Fruit fly (Drosophila melanogaster) whole organism, embryonic: Measurements from ENCODE around the gene CG15922.

Source experiments
- Asciz ChIP-seq: fragments of 200-800 bp; sonication (Bioruptor generic); optimal IDR thresholded peaks from 2 replicates; lab custom pipeline; 2017; ENCODE audit warnings: missing biosample characterization, mild to moderate bottlenecking, missing genetic modification characterization, missing genetic modification reagents
- Atf3 ChIP-seq: fragments of 200-800 bp; sonication (Bioruptor generic); optimal IDR thresholded peaks from 3 replicates; lab custom pipeline; 2016; ENCODE audit warnings: missing biosample characterization, missing genetic modification characterization
- Awh ChIP-seq: fragments of 200-800 bp; sonication (Bioruptor generic); IDR thresholded peaks from 2 replicates; pipeline ENCODE4, ENCODE4 v1.3.6; 2022; ENCODE audit warnings: missing biosample characterization, missing genetic modification characterization
- CG11085 ChIP-seq: fragments of 200-800 bp; sonication (Bioruptor generic); IDR thresholded peaks from 2 replicates; pipeline ENCODE4 v1.3.6; 2022; ENCODE audit warnings: missing biosample characterization, missing genetic modification characterization
- CG11247 ChIP-seq: fragments of 200-800 bp; sonication (Bioruptor generic); IDR thresholded peaks from 2 replicates; pipeline ENCODE4 v1.3.6; 2022; ENCODE audit warnings: missing biosample characterization, missing genetic modification characterization
- CG15514 ChIP-seq: fragments of 200-800 bp; sonication (Bioruptor generic); optimal IDR thresholded peaks from 3 replicates; lab custom pipeline; 2017; ENCODE audit warnings: missing biosample characterization, missing genetic modification characterization, mild to moderate bottlenecking, moderate library complexity, missing genetic modification reagents
- CG1603 ChIP-seq: fragments of 200-800 bp; sonication (Bioruptor generic); optimal IDR thresholded peaks from 2 replicates; lab custom pipeline; 2019; ENCODE audit warnings: missing biosample characterization, mild to moderate bottlenecking, missing genetic modification characterization, moderate library complexity
- CG16863 ChIP-seq: fragments of 200-800 bp; sonication (Bioruptor generic); optimal IDR thresholded peaks from 3 replicates; lab custom pipeline; 2016; ENCODE audit warnings: missing biosample characterization, missing genetic modification characterization
- CG17612 ChIP-seq: fragments of 200-800 bp; sonication (Bioruptor generic); IDR thresholded peaks from 2 replicates; pipeline ENCODE4 v1.3.6; 2022; ENCODE audit warnings: missing biosample characterization, missing genetic modification characterization
- CG17802 ChIP-seq: fragments of 200-800 bp; sonication (Bioruptor generic); optimal IDR thresholded peaks from 2 replicates; lab custom pipeline; 2018; ENCODE audit warnings: missing biosample characterization, mild to moderate bottlenecking, missing genetic modification characterization, moderate library complexity
- CG2202 ChIP-seq: fragments of 200-800 bp; sonication (Bioruptor generic); optimal IDR thresholded peaks from 2 replicates; lab custom pipeline; 2018; ENCODE audit warnings: missing biosample characterization, mild to moderate bottlenecking, missing genetic modification characterization
- CG2678 ChIP-seq: fragments of 200-800 bp; sonication (Bioruptor generic); optimal IDR thresholded peaks from 3 replicates; lab custom pipeline; 2019; ENCODE audit warnings: missing biosample characterization, mild to moderate bottlenecking, missing genetic modification characterization, moderate library complexity
- CG31365 ChIP-seq: fragments of 200-800 bp; sonication (Bioruptor generic); optimal IDR thresholded peaks from 2 replicates; lab custom pipeline; 2018; ENCODE audit warnings: missing biosample characterization, mild to moderate bottlenecking, missing genetic modification characterization
- CG33213 ChIP-seq: fragments of 200-800 bp; sonication (Bioruptor generic); optimal IDR thresholded peaks from 3 replicates; lab custom pipeline; 2016; ENCODE audit warnings: missing biosample characterization, missing genetic modification characterization
- CG34376 ChIP-seq: fragments of 200-800 bp; sonication (Bioruptor generic); optimal IDR thresholded peaks from 2 replicates; lab custom pipeline; 2018; ENCODE audit warnings: missing biosample characterization, mild to moderate bottlenecking, missing genetic modification characterization
- CG6272 ChIP-seq: fragments of 200-800 bp; sonication (Bioruptor generic); IDR thresholded peaks from 2 replicates; pipeline ENCODE4 v1.3.6; 2022; ENCODE audit warnings: missing biosample characterization, missing genetic modification characterization
- CG7271 ChIP-seq: fragments of 200-800 bp; sonication (Bioruptor generic); optimal IDR thresholded peaks from 2 replicates; lab custom pipeline; 2018; ENCODE audit warnings: missing biosample characterization, mild to moderate bottlenecking, missing genetic modification characterization, moderate library complexity
- Dek ChIP-seq: fragments of 200-800 bp; sonication (Bioruptor generic); optimal IDR thresholded peaks from 3 replicates; lab custom pipeline; 2019; ENCODE audit warnings: missing biosample characterization, mild to moderate bottlenecking, missing genetic modification characterization, moderate library complexity
- E2f2 ChIP-seq: fragments of 200-800 bp; sonication (Bioruptor generic); IDR thresholded peaks from 2 replicates; pipeline ENCODE4 v1.3.6; 2022; ENCODE audit warnings: missing biosample characterization, missing genetic modification characterization
- GATAe ChIP-seq: fragments of 200-800 bp; sonication (Bioruptor generic); conservative IDR thresholded peaks from 2 replicates; pipeline ENCODE4 v1.3.6; 2022; ENCODE audit warnings: missing biosample characterization, missing genetic modification characterization
- Gug ChIP-seq: fragments of 200-800 bp; sonication (Bioruptor generic); IDR thresholded peaks from 4 replicates; pipeline ENCODE4 v1.3.6; 2022; ENCODE audit warnings: missing biosample characterization, missing genetic modification characterization
- H2.0 ChIP-seq: fragments of 200-800 bp; sonication (Bioruptor generic); IDR thresholded peaks from 2 replicates; pipeline ENCODE4 v1.3.6; 2022; ENCODE audit warnings: missing biosample characterization, missing genetic modification characterization
- HLH54F ChIP-seq: fragments of 200-800 bp; sonication (Bioruptor generic); optimal IDR thresholded peaks from 3 replicates; lab custom pipeline; 2016; ENCODE audit warnings: missing biosample characterization, missing genetic modification characterization
- Hr39 ChIP-seq: fragments of >200 bp; optimal IDR thresholded peaks from 2 replicates; lab custom pipeline; 2017
- Hsf ChIP-seq: fragments of 200-800 bp; sonication (Bioruptor generic); optimal IDR thresholded peaks from 3 replicates; lab custom pipeline; 2016; ENCODE audit warnings: missing biosample characterization, missing genetic modification characterization
- Jarid2 ChIP-seq: fragments of 200-800 bp; sonication (Bioruptor generic); optimal IDR thresholded peaks from 3 replicates; lab custom pipeline; 2017; ENCODE audit warnings: mild to moderate bottlenecking, missing biosample characterization, missing genetic modification reagents, missing genetic modification characterization
- MESR4 ChIP-seq: fragments of 200-800 bp; sonication (Bioruptor generic); optimal IDR thresholded peaks from 2 replicates; lab custom pipeline; 2018; ENCODE audit warnings: missing biosample characterization, mild to moderate bottlenecking, missing genetic modification characterization, moderate library complexity
- MTF-1 ChIP-seq: fragments of 200-800 bp; sonication (Bioruptor generic); optimal IDR thresholded peaks from 2 replicates; lab custom pipeline; 2018; ENCODE audit warnings: missing biosample characterization, mild to moderate bottlenecking, missing genetic modification characterization, borderline replicate concordance
- NC2α ChIP-seq: fragments of 200-800 bp; sonication (Bioruptor generic); optimal IDR thresholded peaks from 2 replicates; lab custom pipeline; 2016; ENCODE audit warnings: missing biosample characterization, missing genetic modification characterization
- Neu2 ChIP-seq: fragments of 200-800 bp; sonication (Bioruptor generic); optimal IDR thresholded peaks from 3 replicates; lab custom pipeline; 2016; ENCODE audit warnings: missing biosample characterization, missing genetic modification characterization, borderline replicate concordance
- PHDP ChIP-seq: fragments of 200-800 bp; sonication (Bioruptor generic); optimal IDR thresholded peaks from 3 replicates; lab custom pipeline; 2018; ENCODE audit warnings: missing biosample characterization, mild to moderate bottlenecking, missing genetic modification characterization, moderate library complexity
- ac ChIP-seq: fragments of 200-800 bp; sonication (Bioruptor generic); optimal IDR thresholded peaks from 3 replicates; lab custom pipeline; 2017; ENCODE audit warnings: missing biosample characterization, mild to moderate bottlenecking, missing genetic modification characterization
- amos ChIP-seq: fragments of 200-800 bp; sonication (Bioruptor generic); IDR thresholded peaks from 2 replicates; pipeline ENCODE4 v1.3.6; 2022; ENCODE audit warnings: missing biosample characterization, missing genetic modification characterization; ENCODE audit not compliant: partially characterized antibody
- croc ChIP-seq: fragments of 200-800 bp; sonication (Bioruptor generic); conservative IDR thresholded peaks from 3 replicates; pipeline ENCODE4 v1.3.6; 2022; ENCODE audit warnings: missing biosample characterization, missing genetic modification characterization
- dmrt99B ChIP-seq: fragments of 200-800 bp; sonication (Bioruptor generic); optimal IDR thresholded peaks from 2 replicates; lab custom pipeline; 2018; ENCODE audit warnings: missing biosample characterization, mild to moderate bottlenecking, missing genetic modification characterization, moderate library complexity
- dpn ChIP-seq, 2 experiments: fragments of 200-800 bp; sonication (Bioruptor generic); optimal IDR thresholded peaks; 3 replicates each; lab custom pipeline; 2016; ENCODE audit warnings: missing biosample characterization in 2 of 2, missing genetic modification characterization in 2 of 2
- emc ChIP-seq: fragments of 200-800 bp; sonication (Bioruptor generic); optimal IDR thresholded peaks from 2 replicates; lab custom pipeline; 2016; ENCODE audit warnings: missing biosample characterization, missing genetic modification characterization
- ftz-f1 ChIP-seq: fragments of 200-800 bp; sonication (Bioruptor generic); optimal IDR thresholded peaks from 2 replicates; lab custom pipeline; 2016; ENCODE audit warnings: missing biosample characterization, missing genetic modification characterization
- gem ChIP-seq: fragments of 200-800 bp; sonication (Bioruptor generic); optimal IDR thresholded peaks from 2 replicates; lab custom pipeline; 2019; ENCODE audit warnings: missing biosample characterization, mild to moderate bottlenecking, missing genetic modification characterization, moderate library complexity
- gro ChIP-seq: fragments of 200-800 bp; sonication (Bioruptor generic); optimal IDR thresholded peaks from 2 replicates; lab custom pipeline; 2016; ENCODE audit warnings: missing biosample characterization, missing genetic modification characterization
- gt ChIP-seq: fragments of 200-800 bp; sonication (Bioruptor generic); IDR thresholded peaks from 2 replicates; pipeline ENCODE4 v1.3.6; 2022; ENCODE audit warnings: missing biosample characterization, missing genetic modification characterization
- ham ChIP-seq: fragments of 200-800 bp; sonication (Bioruptor generic); IDR thresholded peaks from 2 replicates; pipeline ENCODE4 v1.3.6; 2022; ENCODE audit warnings: missing biosample characterization, missing genetic modification characterization
- hb ChIP-seq: fragments of 200-800 bp; sonication (Bioruptor generic); IDR thresholded peaks from 3 replicates; pipeline ENCODE4 v1.3.6; 2022; ENCODE audit warnings: missing biosample characterization, missing genetic modification characterization; ENCODE audit not compliant: partially characterized antibody
- her ChIP-seq: fragments of 200-800 bp; sonication (Bioruptor generic); optimal IDR thresholded peaks from 2 replicates; lab custom pipeline; 2016; ENCODE audit warnings: missing biosample characterization, missing genetic modification characterization
- lilli ChIP-seq: fragments of 200-800 bp; sonication (Bioruptor generic); optimal IDR thresholded peaks from 3 replicates; lab custom pipeline; 2016; ENCODE audit warnings: missing biosample characterization, missing genetic modification characterization
- prd ChIP-seq, 3 experiments: fragments of >200 bp in 2 of 3; fragments of 200-800 bp in 1 of 3; sonication (Bioruptor generic) in 1 of 3; optimal IDR thresholded peaks in 2 of 3; IDR thresholded peaks in 1 of 3; 2 replicates in 2 of 3; 3 replicates in 1 of 3; pipeline versions ENCODE4 v1.3.6 to Lab custom; 2017 to 2022; ENCODE audit warnings: missing biosample characterization in 1 of 3, missing genetic modification characterization in 1 of 3
- shn ChIP-seq: fragments of 200-800 bp; sonication (Bioruptor generic); optimal IDR thresholded peaks from 3 replicates; lab custom pipeline; 2016; ENCODE audit warnings: missing biosample characterization, missing genetic modification characterization
- sna ChIP-seq: fragments of 200-800 bp; sonication (Bioruptor generic); IDR thresholded peaks from 2 replicates; pipeline ENCODE4 v1.3.6; 2022; ENCODE audit warnings: missing biosample characterization, missing genetic modification characterization; ENCODE audit not compliant: partially characterized antibody
- stwl ChIP-seq: fragments of 200-800 bp; sonication (Bioruptor generic); optimal IDR thresholded peaks from 3 replicates; lab custom pipeline; 2018; ENCODE audit warnings: missing biosample characterization, mild to moderate bottlenecking, missing genetic modification characterization, moderate library complexity
- tio ChIP-seq: fragments of 200-800 bp; sonication (Bioruptor generic); optimal IDR thresholded peaks from 2 replicates; lab custom pipeline; 2017; ENCODE audit warnings: missing biosample characterization, missing genetic modification characterization, inconsistent platforms
- twi ChIP-seq: fragments of 200-800 bp; optimal IDR thresholded peaks from 2 replicates; lab custom pipeline; 2019; ENCODE audit warnings: missing biosample characterization, mild to moderate bottlenecking, missing genetic modification characterization, moderate library complexity

Gene CG15922

dm6 chr3R:20574535-20574980 lies 14.5 kb upstream of the CG15922 start (continued):
- no peak for TF ChIP-seq Asciz (GFP tag; lab: Kevin White, UChicago)
- TF ChIP-seq Awh (GFP tag; lab: Robert Waterston, UW) = peak; percentile 67; the same call in 1 of the 2 replicates
- TF ChIP-seq ham (GFP tag; lab: Robert Waterston, UW) = no peak
- TF ChIP-seq lilli = peak; percentile 73
- TF ChIP-seq CG17802 (tag; lab: Kevin White, UChicago) = no peak
- no peak for TF ChIP-seq dmrt99B (tag; lab: Kevin White, UChicago)
- TF ChIP-seq ftz-f1 (GFP tag; lab: Kevin White, UChicago) = peak; percentile 38
- peak; percentile 97 for TF ChIP-seq CG34376
- peak in 1 of 2 experiments; percentile 21 for TF ChIP-seq dpn (GFP tag; optimal IDR thresholded peaks at IDR 0.05; lab: Kevin White, UChicago)
- TF ChIP-seq CG2678 (tag; lab: Kevin White, UChicago) = peak; percentile 38
- no peak for TF ChIP-seq tio (GFP tag; lab: Kevin White, UChicago)
- TF ChIP-seq CG2202 (tag; lab: Kevin White, UChicago) = no peak
- TF ChIP-seq CG17612 = no peak
- TF ChIP-seq MESR4 (GFP tag; lab: Kevin White, UChicago) = peak; percentile 58
- no peak for TF ChIP-seq twi (tag; lab: Kevin White, UChicago)
- no peak for TF ChIP-seq Hr39 (lab: Kevin White, UChicago)
- no peak for TF ChIP-seq CG7271 (tag; lab: Kevin White, UChicago)
- no peak for TF ChIP-seq ac (GFP tag; lab: Kevin White, UChicago)
- no peak for TF ChIP-seq CG11085
- no peak for TF ChIP-seq GATAe (GFP tag; lab: Robert Waterston, UW)
- TF ChIP-seq PHDP (tag; lab: Kevin White, UChicago) = peak; percentile 42
- TF ChIP-seq HLH54F (GFP tag; lab: Kevin White, UChicago) = no peak
- TF ChIP-seq CG6272 = no peak
- TF ChIP-seq gt (GFP tag; lab: Robert Waterston, UW) = no peak
- peak; percentile 51 for TF ChIP-seq CG15514 (GFP tag; lab: Kevin White, UChicago)
- no peak for TF ChIP-seq Atf3 (GFP tag; lab: Kevin White, UChicago)
- TF ChIP-seq CG1603 = no peak
- TF ChIP-seq croc (GFP tag; lab: Robert Waterston, UW) = no peak
- no peak for TF ChIP-seq CG11247 (GFP tag; lab: Robert Waterston, UW)
- TF ChIP-seq prd (optimal IDR thresholded peaks at IDR 0.05; lab: Kevin White, UChicago) = no peak
- TF ChIP-seq prd (GFP tag; IDR thresholded peaks at IDR 0.05; lab: Robert Waterston, UW) = no peak
- no peak for TF ChIP-seq stwl (tag; lab: Kevin White, UChicago)
- no peak for TF ChIP-seq Hsf (GFP tag; lab: Kevin White, UChicago)
- no peak for TF ChIP-seq CG33213 (GFP tag; lab: Kevin White, UChicago)
- TF ChIP-seq sna (GFP tag; lab: Robert Waterston, UW) = no peak
- no peak for TF ChIP-seq CG31365 (tag; lab: Kevin White, UChicago)
- no peak for TF ChIP-seq Neu2 (GFP tag; lab: Kevin White, UChicago)
- TF ChIP-seq hb = no peak
- TF ChIP-seq Jarid2 (GFP tag; lab: Kevin White, UChicago) = no peak
- no peak for TF ChIP-seq gem (tag; lab: Kevin White, UChicago)
- TF ChIP-seq Dek (tag; lab: Kevin White, UChicago) = peak; percentile 14
- no peak for TF ChIP-seq MTF-1 (GFP tag; lab: Kevin White, UChicago)
- no peak for TF ChIP-seq shn (GFP tag; lab: Kevin White, UChicago)
- TF ChIP-seq E2f2 (GFP tag; lab: Robert Waterston, UW) = no peak
- TF ChIP-seq emc (GFP tag; lab: Kevin White, UChicago) = no peak
- peak; percentile 49 for TF ChIP-seq gro (GFP tag; lab: Kevin White, UChicago)
- TF ChIP-seq amos (GFP tag; lab: Robert Waterston, UW) = peak; percentile 39; the same call in 1 of the 2 replicates
- TF ChIP-seq CG16863 (GFP tag; lab: Kevin White, UChicago) = no peak
- peak; percentile 57 for TF ChIP-seq her
- no peak for TF ChIP-seq Gug (GFP tag; lab: Robert Waterston, UW)
- TF ChIP-seq H2.0 (GFP tag; lab: Robert Waterston, UW) = no peak
- TF ChIP-seq NC2α (GFP tag; lab: Kevin White, UChicago) = no peak
